Worm (Caenorhabditis elegans) whole organism, L3 larva: ENCODE measurements around the gene puf-7.

Experiments
- ceh-28 ChIP-seq: fragments of 150-350 bp; optimal IDR thresholded peaks from 2 replicates; lab custom pipeline; 2014; ENCODE audit warnings: missing biosample characterization, missing genetic modification reagents, missing genetic modification characterization
- ceh-82 ChIP-seq: fragments of 150-350 bp; optimal IDR thresholded peaks from 2 replicates; lab custom pipeline; 2014; ENCODE audit warnings: missing biosample characterization, missing genetic modification characterization
- elt-2 ChIP-seq: sonication (generic microtip); optimal IDR thresholded peaks from 2 replicates; lab custom pipeline; 2016; ENCODE audit warnings: missing genetic modification reagents, mild to moderate bottlenecking, missing genetic modification characterization, missing compliant biosample characterization
- mml-1 ChIP-seq: fragments of 150-350 bp; sonication (generic microtip); optimal IDR thresholded peaks from 3 replicates; lab custom pipeline; 2014; ENCODE audit warnings: missing biosample characterization, missing genetic modification characterization
- nhr-11 ChIP-seq: fragments of 150-350 bp; optimal IDR thresholded peaks from 2 replicates; lab custom pipeline; 2014; ENCODE audit warnings: missing biosample characterization, missing genetic modification characterization
- nhr-12 ChIP-seq: fragments of 150-350 bp; optimal IDR thresholded peaks from 2 replicates; lab custom pipeline; 2014; ENCODE audit warnings: missing biosample characterization, missing genetic modification characterization
- nhr-237 ChIP-seq: fragments of 150-350 bp; optimal IDR thresholded peaks from 2 replicates; lab custom pipeline; 2014; ENCODE audit warnings: missing biosample characterization, missing genetic modification characterization
- nhr-25 ChIP-seq: sonication (generic microtip); optimal IDR thresholded peaks from 2 replicates; lab custom pipeline; 2017; ENCODE audit warnings: missing biosample characterization, missing genetic modification characterization

DNA sequence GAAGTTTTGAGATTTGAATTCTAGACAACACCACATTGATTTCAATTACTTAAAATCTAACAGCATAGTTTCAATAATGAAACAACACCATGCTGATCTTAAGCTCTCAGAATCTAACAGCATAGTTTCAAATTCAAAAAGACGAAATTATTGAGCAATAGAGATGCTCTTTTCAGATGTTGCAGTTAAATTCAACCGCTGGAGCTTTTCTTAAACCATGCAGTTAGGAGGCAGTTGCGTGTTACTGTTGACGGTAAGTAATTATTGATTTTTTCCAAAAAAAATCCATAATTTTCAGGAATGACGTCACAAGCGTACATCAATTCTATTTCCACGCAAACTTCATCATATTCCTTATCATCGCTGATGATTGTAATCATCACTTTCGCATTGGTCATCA lies 3.8 kb upstream of the puf-7 start, which contains the start of gene T11F8.5:
- no peak for TF ChIP-seq ceh-28 (tag; lab: Kevin White, UChicago)
- no peak for TF ChIP-seq ceh-82 (tag; lab: Kevin White, UChicago)
- TF ChIP-seq mml-1 (tag; lab: Kevin White, UChicago): no peak
- no peak for TF ChIP-seq nhr-11 (tag; lab: Kevin White, UChicago)
- TF ChIP-seq elt-2: no peak
- TF ChIP-seq nhr-25 (tag; lab: Kevin White, UChicago): no peak
- no peak for TF ChIP-seq nhr-12 (tag; lab: Kevin White, UChicago)
- TF ChIP-seq nhr-237 (tag; lab: Kevin White, UChicago): no peak
